Worm (Caenorhabditis elegans) whole organism, L4 larva: Measurements from ENCODE around the gene F52H3.11.
"Not testable (repeated sequence)": the region's sequence is repeated elsewhere in the genome, so short reads cannot be mapped to it uniquely, and the experiment has no call there.

Source experiments
- F10B5.3 ChIP-seq: sonication (generic microtip); optimal IDR thresholded peaks from 2 replicates; lab custom pipeline; 2016; ENCODE audit warnings: mild to moderate bottlenecking, missing genetic modification characterization, missing compliant biosample characterization
- T20F7.1 ChIP-seq: fragments of 200-800 bp; sonication (Bioruptor generic); optimal IDR thresholded peaks from 2 replicates; lab custom pipeline; 2018; ENCODE audit warnings: mild to moderate bottlenecking, missing genetic modification characterization, missing compliant biosample characterization
- Y105C5A.15 ChIP-seq: fragments of 200-800 bp; sonication (Bioruptor generic); IDR thresholded peaks from 2 replicates; pipeline ENCODE4 v1.3.6; 2022; ENCODE audit warnings: missing genetic modification characterization, missing compliant biosample characterization
- Y48G9A.11 ChIP-seq: fragments of 200-800 bp; sonication (Bioruptor generic); IDR thresholded peaks from 2 replicates; pipeline ENCODE4 v1.3.6; 2022; ENCODE audit warnings: missing genetic modification reagents, missing genetic modification characterization, missing compliant biosample characterization
- ZK337.2 ChIP-seq: fragments of 200-800 bp; sonication (Bioruptor generic); IDR thresholded peaks from 2 replicates; pipeline ENCODE4 v1.3.6; 2022; ENCODE audit warnings: missing genetic modification reagents, missing genetic modification characterization, missing compliant biosample characterization
- arid-1 ChIP-seq: fragments of 200-800 bp; sonication (Bioruptor generic); conservative IDR thresholded peaks from 2 replicates; pipeline ENCODE4 v1.3.6; 2022; ENCODE audit warnings: missing genetic modification reagents, missing genetic modification characterization, missing compliant biosample characterization
- ceh-20 ChIP-seq: fragments of 200-800 bp; sonication (Bioruptor generic); IDR thresholded peaks from 2 replicates; pipeline ENCODE4 v1.3.6; 2022; ENCODE audit warnings: missing genetic modification reagents, missing genetic modification characterization, missing compliant biosample characterization
- daf-16 ChIP-seq, 3 experiments: sonication (generic microtip); optimal IDR thresholded peaks; 2 replicates each; lab custom pipeline; 2016 to 2017; ENCODE audit warnings: missing genetic modification characterization in 3 of 3, missing genetic modification reagents in 3 of 3, mild to moderate bottlenecking in 2 of 3, missing compliant biosample characterization in 2 of 3, missing biosample characterization in 1 of 3, moderate library complexity in 1 of 3
- daf-8 ChIP-seq: fragments of 200-800 bp; sonication (Bioruptor generic); IDR thresholded peaks from 2 replicates; pipeline ENCODE4 v1.3.6; 2022; ENCODE audit warnings: missing genetic modification characterization, missing compliant biosample characterization
- dmd-6 ChIP-seq: fragments of 200-800 bp; sonication (Bioruptor generic); IDR thresholded peaks from 2 replicates; pipeline ENCODE4 v1.3.6; 2022; ENCODE audit warnings: missing genetic modification reagents, missing genetic modification characterization, missing compliant biosample characterization
- dmd-8 ChIP-seq: fragments of 200-800 bp; sonication (Bioruptor generic); IDR thresholded peaks from 2 replicates; pipeline ENCODE4 v1.3.6; 2022; ENCODE audit warnings: missing genetic modification characterization, missing compliant biosample characterization
- dmd-9 ChIP-seq: fragments of 200-800 bp; sonication (Bioruptor generic); IDR thresholded peaks from 2 replicates; pipeline ENCODE4 v1.3.6; 2022; ENCODE audit warnings: missing genetic modification reagents, missing genetic modification characterization, missing compliant biosample characterization
- dpl-1 ChIP-seq: fragments of 150-350 bp; optimal IDR thresholded peaks from 2 replicates; lab custom pipeline; 2014; ENCODE audit warnings: missing biosample characterization, missing genetic modification reagents, missing genetic modification characterization
- dve-1 ChIP-seq: sonication (generic microtip); optimal IDR thresholded peaks from 2 replicates; lab custom pipeline; 2017; ENCODE audit warnings: antibody characterized with exemption, mild to moderate bottlenecking, missing genetic modification characterization, missing compliant biosample characterization; ENCODE audit not compliant: insufficient read depth
- egl-27 ChIP-seq: sonication (generic microtip); optimal IDR thresholded peaks from 3 replicates; lab custom pipeline; 2017; ENCODE audit warnings: missing biosample characterization, missing genetic modification reagents, missing genetic modification characterization
- egl-43 ChIP-seq: fragments of 200-800 bp; sonication (Bioruptor generic); IDR thresholded peaks from 2 replicates; pipeline ENCODE4 v1.3.6; 2022; ENCODE audit warnings: missing genetic modification reagents, missing genetic modification characterization, missing compliant biosample characterization
- hif-1 ChIP-seq, 2 experiments: sonication (generic microtip); optimal IDR thresholded peaks; 2 replicates each; lab custom pipeline; 2016 to 2017; ENCODE audit warnings: missing compliant biosample characterization in 2 of 2, missing genetic modification characterization in 2 of 2, missing genetic modification reagents in 2 of 2, missing genotype in 2 of 2, mild to moderate bottlenecking in 1 of 2
- hlh-11 ChIP-seq: fragments of 200-800 bp; sonication (Bioruptor generic); optimal IDR thresholded peaks from 2 replicates; lab custom pipeline; 2018; ENCODE audit warnings: mild to moderate bottlenecking, missing genetic modification characterization, missing compliant biosample characterization
- hlh-30 ChIP-seq: sonication (generic microtip); optimal IDR thresholded peaks from 2 replicates; lab custom pipeline; 2017; ENCODE audit warnings: antibody characterized with exemption, mild to moderate bottlenecking, missing genetic modification characterization, missing compliant biosample characterization; ENCODE audit not compliant: insufficient read depth
- hmg-1.1 ChIP-seq: fragments of 200-800 bp; sonication (Bioruptor generic); IDR thresholded peaks from 2 replicates; pipeline ENCODE4 v1.3.6; 2022; ENCODE audit warnings: missing genetic modification reagents, missing genetic modification characterization, missing compliant biosample characterization
- lin-13 ChIP-seq: fragments of 150-350 bp; optimal IDR thresholded peaks from 2 replicates; lab custom pipeline; 2014; ENCODE audit warnings: missing biosample characterization, missing genetic modification reagents, missing genetic modification characterization
- lin-15B ChIP-seq: fragments of 150-350 bp; sonication (generic microtip); optimal IDR thresholded peaks from 3 replicates; lab custom pipeline; 2014; ENCODE audit warnings: missing biosample characterization, missing genetic modification characterization
- lin-29 ChIP-seq: fragments of 200-800 bp; sonication (Bioruptor generic); IDR thresholded peaks from 2 replicates; pipeline ENCODE4 v1.3.6; 2022; ENCODE audit warnings: missing genetic modification reagents, missing genetic modification characterization, missing compliant biosample characterization
- lin-38 ChIP-seq: fragments of 200-800 bp; sonication (Bioruptor generic); IDR thresholded peaks from 2 replicates; pipeline ENCODE4 v1.3.6; 2022; ENCODE audit warnings: missing genetic modification reagents, missing genetic modification characterization, missing compliant biosample characterization
- mdl-1 ChIP-seq, 2 experiments: fragments of 150-350 bp in 1 of 2; sonication (generic microtip) in 1 of 2; optimal IDR thresholded peaks; 2 replicates each; lab custom pipeline; 2014 to 2017; ENCODE audit warnings: missing biosample characterization in 2 of 2, missing genetic modification characterization in 2 of 2
- mdt-29 ChIP-seq: fragments of 200-800 bp; sonication (Bioruptor generic); IDR thresholded peaks from 2 replicates; pipeline ENCODE4 v1.3.6; 2022; ENCODE audit warnings: missing genetic modification reagents, missing genetic modification characterization, missing compliant biosample characterization
- mep-1 ChIP-seq: fragments of 150-350 bp; sonication (generic microtip); optimal IDR thresholded peaks from 3 replicates; lab custom pipeline; 2014; ENCODE audit warnings: missing biosample characterization, missing genetic modification characterization
- mes-2 ChIP-seq: sonication (generic microtip); optimal IDR thresholded peaks from 2 replicates; lab custom pipeline; 2016; ENCODE audit warnings: missing genotype, mild to moderate bottlenecking, missing genetic modification characterization, missing compliant biosample characterization; ENCODE audit not compliant: poor library complexity, severe bottlenecking
- mxl-2 ChIP-seq: fragments of 200-800 bp; sonication (Bioruptor generic); conservative IDR thresholded peaks from 2 replicates; pipeline ENCODE4 v1.3.6; 2022; ENCODE audit warnings: missing genetic modification reagents, missing genetic modification characterization, missing compliant biosample characterization
- mxl-3 ChIP-seq: fragments of 200-800 bp; sonication (Bioruptor generic); optimal IDR thresholded peaks from 2 replicates; lab custom pipeline; 2018; ENCODE audit warnings: mild to moderate bottlenecking, missing genetic modification characterization, missing compliant biosample characterization
- nhr-28 ChIP-seq: fragments of 150-350 bp; optimal IDR thresholded peaks from 2 replicates; lab custom pipeline; 2014; ENCODE audit warnings: missing biosample characterization, missing genetic modification characterization
- nhr-41 ChIP-seq: fragments of 200-800 bp; sonication (Bioruptor generic); IDR thresholded peaks from 2 replicates; pipeline ENCODE4 v1.3.6; 2022; ENCODE audit warnings: missing genetic modification reagents, missing genetic modification characterization, missing compliant biosample characterization
- nhr-42 ChIP-seq: fragments of 200-800 bp; sonication (Bioruptor generic); IDR thresholded peaks from 2 replicates; pipeline ENCODE4 v1.3.6; 2022; ENCODE audit warnings: missing genetic modification characterization, missing compliant biosample characterization
- nhr-77 ChIP-seq: fragments of 150-350 bp; optimal IDR thresholded peaks from 2 replicates; lab custom pipeline; 2014; ENCODE audit warnings: missing biosample characterization, missing genetic modification characterization
- php-3 ChIP-seq: fragments of 200-800 bp; sonication (Bioruptor generic); IDR thresholded peaks from 2 replicates; pipeline ENCODE4 v1.3.6; 2022; ENCODE audit warnings: missing genetic modification reagents, missing genetic modification characterization, missing compliant biosample characterization
- snpc-1.2 ChIP-seq: fragments of 200-800 bp; sonication (Bioruptor generic); IDR thresholded peaks from 2 replicates; pipeline ENCODE4 v1.3.6; 2022; ENCODE audit warnings: missing genetic modification reagents, missing genetic modification characterization, missing compliant biosample characterization
- tag-97 ChIP-seq: fragments of 200-800 bp; sonication (Bioruptor generic); IDR thresholded peaks from 2 replicates; pipeline ENCODE4 v1.3.6; 2022; ENCODE audit warnings: missing genetic modification characterization, missing compliant biosample characterization
- tra-1 ChIP-seq: fragments of 200-800 bp; sonication (Bioruptor generic); IDR thresholded peaks from 2 replicates; pipeline ENCODE4 v1.3.6; 2022; ENCODE audit warnings: missing genetic modification reagents, missing genetic modification characterization, missing compliant biosample characterization
- unc-130 ChIP-seq: sonication (generic microtip); optimal IDR thresholded peaks from 2 replicates; lab custom pipeline; 2016; ENCODE audit warnings: missing genetic modification reagents, missing genetic modification characterization, missing compliant biosample characterization
- zfp-3 ChIP-seq: fragments of 200-800 bp; sonication (Bioruptor generic); conservative IDR thresholded peaks from 2 replicates; pipeline ENCODE4 v1.3.6; 2022; ENCODE audit warnings: missing genetic modification reagents, missing genetic modification characterization, missing compliant biosample characterization
- zip-11 ChIP-seq: fragments of 200-800 bp; sonication (Bioruptor generic); IDR thresholded peaks from 2 replicates; pipeline ENCODE4 v1.3.6; 2022; ENCODE audit warnings: missing genetic modification characterization, missing compliant biosample characterization

The F52H3.11 gene

ce11 chrII:10033163-10033871 is 11.6 kb downstream of the F52H3.11 start, which contains the start of gene mtcu-2 (continued):
- peak; percentile 83 for TF ChIP-seq unc-130 (GFP tag; lab: Kevin White, UChicago)
- TF ChIP-seq lin-38 (GFP tag; lab: Robert Waterston, UW) = peak; percentile 100
- TF ChIP-seq mdt-29 (GFP tag; lab: Robert Waterston, UW) = peak; percentile 96
- TF ChIP-seq egl-43 (GFP tag; lab: Robert Waterston, UW) = peak; percentile 99
- TF ChIP-seq Y48G9A.11 = peak; percentile 96
- TF ChIP-seq lin-15B = peak; percentile 57
- peak; percentile 45 for TF ChIP-seq nhr-77 (tag; lab: Kevin White, UChicago)
- TF ChIP-seq daf-16 (GFP tag; optimal IDR thresholded peaks at IDR 0.05; lab: Kevin White, UChicago) = not testable (repeated sequence)
- peak; percentile 40 for TF ChIP-seq daf-16 (tag; optimal IDR thresholded peaks at IDR 0.05; lab: Kevin White, UChicago)
- TF ChIP-seq tra-1 (GFP tag; lab: Robert Waterston, UW) = peak; percentile 99
- TF ChIP-seq dpl-1 (GFP tag; lab: Kevin White, UChicago) = peak; percentile 67
- TF ChIP-seq mxl-2 (GFP tag; lab: Robert Waterston, UW) = peak; percentile 82; the same call in 1 of the 2 replicates
- TF ChIP-seq php-3 (GFP tag; lab: Robert Waterston, UW) = peak; percentile 94
- peak; percentile 94 for TF ChIP-seq mes-2 (tag; lab: Kevin White, UChicago)
- TF ChIP-seq ZK337.2 (GFP tag; lab: Robert Waterston, UW) = peak; percentile 97
- peak; percentile 94 for TF ChIP-seq nhr-41 (GFP tag; lab: Robert Waterston, UW)
- peak; percentile 95 for TF ChIP-seq zfp-3
- peak; percentile 98 for TF ChIP-seq nhr-42
- peak; percentile 56 for TF ChIP-seq mxl-3
- peak; percentile 68 for TF ChIP-seq hlh-30 (tag; lab: Kevin White, UChicago)
- TF ChIP-seq Y105C5A.15 (GFP tag; lab: Robert Waterston, UW) = peak; percentile 66; the same call in 1 of the 2 replicates
- TF ChIP-seq daf-8 (GFP tag; lab: Robert Waterston, UW) = peak; percentile 92; the same call in 1 of the 2 replicates
- TF ChIP-seq arid-1 (GFP tag; lab: Robert Waterston, UW) = peak; percentile 98
- peak; percentile 71 for TF ChIP-seq hlh-11 (tag; lab: Kevin White, UChicago)
- peak in 1 of 2 experiments; percentile 79 for TF ChIP-seq hif-1 (tag; optimal IDR thresholded peaks at IDR 0.05; lab: Kevin White, UChicago)
- TF ChIP-seq zip-11 (GFP tag; lab: Robert Waterston, UW) = peak; percentile 78; the same call in 1 of the 2 replicates
- TF ChIP-seq tag-97 = peak; percentile 94
- TF ChIP-seq dmd-6 (GFP tag; lab: Robert Waterston, UW) = peak; percentile 98
- peak; percentile 84 for TF ChIP-seq T20F7.1
- TF ChIP-seq dmd-8 (GFP tag; lab: Robert Waterston, UW) = peak; percentile 82
- peak; percentile 81 for TF ChIP-seq lin-13 (GFP tag; lab: Kevin White, UChicago)
- TF ChIP-seq nhr-28 = peak; percentile 27
- TF ChIP-seq mdl-1 (tag; optimal IDR thresholded peaks at IDR 0.05; lab: Kevin White, UChicago) = peak in 1 of 2 experiments; percentile 48
- TF ChIP-seq lin-29 (GFP tag; lab: Robert Waterston, UW) = peak; percentile 92
- TF ChIP-seq mep-1 = peak; percentile 87
- peak; percentile 99 for TF ChIP-seq dmd-9 (GFP tag; lab: Robert Waterston, UW)
- TF ChIP-seq dve-1 (tag; lab: Kevin White, UChicago) = peak; percentile 58
- TF ChIP-seq snpc-1.2 (GFP tag; lab: Robert Waterston, UW) = peak; percentile 95

- TF ChIP-seq dmd-8 (GFP tag; lab: Robert Waterston, UW) (no peak), ceh-20 (no peak), nhr-41 (GFP tag; lab: Robert Waterston, UW) (no peak), hlh-11 (tag; lab: Kevin White, UChicago) (no peak), Y48G9A.11 (no peak), zfp-3 (no peak), dpl-1 (GFP tag; lab: Kevin White, UChicago) (no peak), egl-27 (tag; lab: Kevin White, UChicago) (no peak), php-3 (GFP tag; lab: Robert Waterston, UW) (no peak), F10B5.3 (tag; lab: Kevin White, UChicago) (no peak), hmg-1.1 (GFP tag; lab: Robert Waterston, UW) (no peak), dmd-6 (GFP tag; lab: Robert Waterston, UW) (no peak), tra-1 (GFP tag; lab: Robert Waterston, UW) (no peak)
Measured at ce11 chrII:10029890-10030289, 15.1 kb downstream of the F52H3.11 start, which contains the start of gene ttc-36. Gene ttc-36, plus strand, starts transcription at chrII:10030190.
